Worm (Caenorhabditis elegans) whole organism, L4 larva: ENCODE measurements around the gene T20G5.8.

Experiments
- D1046.2 ChIP-seq: fragments of 200-800 bp; sonication (Bioruptor generic); IDR thresholded peaks from 2 replicates; pipeline ENCODE4 v1.3.6; 2022; ENCODE audit warnings: missing genetic modification characterization, missing compliant biosample characterization
- F10B5.3 ChIP-seq: sonication (generic microtip); optimal IDR thresholded peaks from 2 replicates; lab custom pipeline; 2016; ENCODE audit warnings: mild to moderate bottlenecking, missing genetic modification characterization, missing compliant biosample characterization
- F26F4.8 ChIP-seq: fragments of 200-800 bp; sonication (Bioruptor generic); conservative IDR thresholded peaks from 2 replicates; pipeline ENCODE4 v1.3.6; 2022; ENCODE audit warnings: missing genetic modification characterization, missing compliant biosample characterization
- F37D6.2 ChIP-seq: sonication (generic microtip); optimal IDR thresholded peaks from 2 replicates; lab custom pipeline; 2016; ENCODE audit warnings: mild to moderate bottlenecking, missing genetic modification characterization, missing compliant biosample characterization
- R02D3.7 ChIP-seq: fragments of 150-350 bp; sonication (generic microtip); optimal IDR thresholded peaks from 3 replicates; lab custom pipeline; 2014; ENCODE audit warnings: missing biosample characterization, missing genetic modification characterization
- Y105C5A.15 ChIP-seq: fragments of 200-800 bp; sonication (Bioruptor generic); IDR thresholded peaks from 2 replicates; pipeline ENCODE4 v1.3.6; 2022; ENCODE audit warnings: missing genetic modification characterization, missing compliant biosample characterization
- Y48G9A.11 ChIP-seq: fragments of 200-800 bp; sonication (Bioruptor generic); IDR thresholded peaks from 2 replicates; pipeline ENCODE4 v1.3.6; 2022; ENCODE audit warnings: missing genetic modification reagents, missing genetic modification characterization, missing compliant biosample characterization
- Y75B8A.6 ChIP-seq: fragments of 200-800 bp; sonication (Bioruptor generic); IDR thresholded peaks from 2 replicates; pipeline ENCODE4 v1.3.6; 2022; ENCODE audit warnings: missing genetic modification reagents, missing genetic modification characterization, missing compliant biosample characterization
- ZK546.5 ChIP-seq, 2 experiments: sonication (generic microtip); optimal IDR thresholded peaks; 2 replicates each; lab custom pipeline; 2017; ENCODE audit warnings: missing biosample characterization in 2 of 2, missing genetic modification characterization in 2 of 2
- aly-2 ChIP-seq: sonication (generic microtip); optimal IDR thresholded peaks from 2 replicates; lab custom pipeline; 2018; ENCODE audit warnings: missing biosample characterization, missing genetic modification characterization
- ceh-28 ChIP-seq: fragments of 150-350 bp; optimal IDR thresholded peaks from 2 replicates; lab custom pipeline; 2014; ENCODE audit warnings: missing biosample characterization, missing genetic modification reagents, missing genetic modification characterization
- ceh-62 ChIP-seq: sonication (generic microtip); optimal IDR thresholded peaks from 2 replicates; lab custom pipeline; 2017; ENCODE audit warnings: missing biosample characterization, missing genetic modification characterization
- ceh-82 ChIP-seq: sonication (generic microtip); optimal IDR thresholded peaks from 2 replicates; lab custom pipeline; 2017; ENCODE audit warnings: missing biosample characterization, missing genetic modification characterization
- ces-1 ChIP-seq: fragments of 150-350 bp; sonication (generic microtip); optimal IDR thresholded peaks from 4 replicates; lab custom pipeline; 2014; ENCODE audit warnings: missing biosample characterization, missing genetic modification reagents, missing genetic modification characterization
- cey-2 ChIP-seq: sonication (generic microtip); optimal IDR thresholded peaks from 3 replicates; lab custom pipeline; 2017; ENCODE audit warnings: missing genetic modification characterization, mild to moderate bottlenecking, missing compliant biosample characterization, antibody characterized with exemption, borderline replicate concordance; ENCODE audit not compliant: insufficient read depth
- ctbp-1 ChIP-seq: fragments of 200-800 bp; sonication (Bioruptor generic); IDR thresholded peaks from 2 replicates; pipeline ENCODE4 v1.3.6; 2022; ENCODE audit warnings: missing genetic modification reagents, missing genetic modification characterization, missing compliant biosample characterization
- daf-19 ChIP-seq: fragments of 200-800 bp; sonication (Bioruptor generic); conservative IDR thresholded peaks from 2 replicates; pipeline ENCODE4 v1.3.6; 2022; ENCODE audit warnings: missing genetic modification characterization, missing compliant biosample characterization
- dmd-8 ChIP-seq: fragments of 200-800 bp; sonication (Bioruptor generic); IDR thresholded peaks from 2 replicates; pipeline ENCODE4 v1.3.6; 2022; ENCODE audit warnings: missing genetic modification characterization, missing compliant biosample characterization
- dpl-1 ChIP-seq: fragments of 150-350 bp; optimal IDR thresholded peaks from 2 replicates; lab custom pipeline; 2014; ENCODE audit warnings: missing biosample characterization, missing genetic modification reagents, missing genetic modification characterization
- dve-1 ChIP-seq: sonication (generic microtip); optimal IDR thresholded peaks from 2 replicates; lab custom pipeline; 2017; ENCODE audit warnings: antibody characterized with exemption, mild to moderate bottlenecking, missing genetic modification characterization, missing compliant biosample characterization; ENCODE audit not compliant: insufficient read depth
- egl-27 ChIP-seq: sonication (generic microtip); optimal IDR thresholded peaks from 3 replicates; lab custom pipeline; 2017; ENCODE audit warnings: missing biosample characterization, missing genetic modification reagents, missing genetic modification characterization
- egl-43 ChIP-seq: fragments of 200-800 bp; sonication (Bioruptor generic); IDR thresholded peaks from 2 replicates; pipeline ENCODE4 v1.3.6; 2022; ENCODE audit warnings: missing genetic modification reagents, missing genetic modification characterization, missing compliant biosample characterization
- hif-1 ChIP-seq, 2 experiments: sonication (generic microtip); optimal IDR thresholded peaks; 2 replicates each; lab custom pipeline; 2016 to 2017; ENCODE audit warnings: missing compliant biosample characterization in 2 of 2, missing genetic modification characterization in 2 of 2, missing genetic modification reagents in 2 of 2, missing genotype in 2 of 2, mild to moderate bottlenecking in 1 of 2
- hlh-30 ChIP-seq: sonication (generic microtip); optimal IDR thresholded peaks from 2 replicates; lab custom pipeline; 2017; ENCODE audit warnings: antibody characterized with exemption, mild to moderate bottlenecking, missing genetic modification characterization, missing compliant biosample characterization; ENCODE audit not compliant: insufficient read depth
- jun-1 ChIP-seq: fragments of 150-350 bp; optimal IDR thresholded peaks from 2 replicates; lab custom pipeline; 2014; ENCODE audit warnings: missing biosample characterization, missing genetic modification reagents, missing genetic modification characterization
- lim-7 ChIP-seq: fragments of 200-800 bp; sonication (Bioruptor generic); IDR thresholded peaks from 2 replicates; pipeline ENCODE4 v1.3.6; 2022; ENCODE audit warnings: missing genetic modification characterization, missing compliant biosample characterization
- lin-15B ChIP-seq: fragments of 150-350 bp; sonication (generic microtip); optimal IDR thresholded peaks from 3 replicates; lab custom pipeline; 2014; ENCODE audit warnings: missing biosample characterization, missing genetic modification characterization
- lir-3 ChIP-seq: sonication (generic microtip); optimal IDR thresholded peaks from 2 replicates; lab custom pipeline; 2016; ENCODE audit warnings: mild to moderate bottlenecking, missing genetic modification characterization, missing compliant biosample characterization
- lsy-2 ChIP-seq, 2 experiments: fragments of 150-350 bp in 1 of 2; sonication (generic microtip) in 1 of 2; optimal IDR thresholded peaks; 2 replicates each; lab custom pipeline; 2014 to 2017; ENCODE audit warnings: missing biosample characterization in 2 of 2, missing genetic modification characterization in 2 of 2
- madf-9 ChIP-seq: fragments of 200-800 bp; sonication (Bioruptor generic); conservative IDR thresholded peaks from 2 replicates; pipeline ENCODE4 v1.3.6; 2022; ENCODE audit warnings: missing genetic modification reagents, missing genetic modification characterization, missing compliant biosample characterization
- mdl-1 ChIP-seq, 2 experiments: fragments of 150-350 bp in 1 of 2; sonication (generic microtip) in 1 of 2; optimal IDR thresholded peaks; 2 replicates each; lab custom pipeline; 2014 to 2017; ENCODE audit warnings: missing biosample characterization in 2 of 2, missing genetic modification characterization in 2 of 2
- mes-2 ChIP-seq: sonication (generic microtip); optimal IDR thresholded peaks from 2 replicates; lab custom pipeline; 2016; ENCODE audit warnings: missing genotype, mild to moderate bottlenecking, missing genetic modification characterization, missing compliant biosample characterization; ENCODE audit not compliant: poor library complexity, severe bottlenecking
- nhr-11 ChIP-seq: fragments of 150-350 bp; optimal IDR thresholded peaks from 2 replicates; lab custom pipeline; 2014; ENCODE audit warnings: missing biosample characterization, missing genetic modification characterization
- nhr-25 ChIP-seq: sonication (generic microtip); optimal IDR thresholded peaks from 2 replicates; lab custom pipeline; 2017; ENCODE audit warnings: missing genetic modification characterization, mild to moderate bottlenecking, missing compliant biosample characterization, antibody characterized with exemption, moderate library complexity, borderline replicate concordance; ENCODE audit not compliant: insufficient read depth
- nhr-28 ChIP-seq: fragments of 150-350 bp; optimal IDR thresholded peaks from 2 replicates; lab custom pipeline; 2014; ENCODE audit warnings: missing biosample characterization, missing genetic modification characterization
- nhr-42 ChIP-seq: fragments of 200-800 bp; sonication (Bioruptor generic); IDR thresholded peaks from 2 replicates; pipeline ENCODE4 v1.3.6; 2022; ENCODE audit warnings: missing genetic modification characterization, missing compliant biosample characterization
- nhr-77 ChIP-seq: fragments of 150-350 bp; optimal IDR thresholded peaks from 2 replicates; lab custom pipeline; 2014; ENCODE audit warnings: missing biosample characterization, missing genetic modification characterization
- pha-4 ChIP-seq, 2 experiments: fragments of 150-350 bp in 1 of 2; fragments of 200-800 bp in 1 of 2; sonication (Bioruptor generic) in 1 of 2; IDR thresholded peaks in 1 of 2; optimal IDR thresholded peaks in 1 of 2; 2 replicates each; pipeline versions ENCODE4 v1.3.6 to Lab custom; 2014 to 2022; ENCODE audit warnings: missing genetic modification characterization in 2 of 2, missing genetic modification reagents in 2 of 2, missing biosample characterization in 1 of 2, missing compliant biosample characterization in 1 of 2
- php-3 ChIP-seq: fragments of 200-800 bp; sonication (Bioruptor generic); IDR thresholded peaks from 2 replicates; pipeline ENCODE4 v1.3.6; 2022; ENCODE audit warnings: missing genetic modification reagents, missing genetic modification characterization, missing compliant biosample characterization
- rbr-2 ChIP-seq: sonication (generic microtip); optimal IDR thresholded peaks from 2 replicates; lab custom pipeline; 2016; ENCODE audit warnings: missing genotype, missing genetic modification characterization, missing compliant biosample characterization
- skn-1 ChIP-seq: fragments of 150-350 bp; optimal IDR thresholded peaks from 2 replicates; lab custom pipeline; 2014; ENCODE audit warnings: missing biosample characterization, missing genetic modification characterization
- snpc-1.2 ChIP-seq: fragments of 200-800 bp; sonication (Bioruptor generic); IDR thresholded peaks from 2 replicates; pipeline ENCODE4 v1.3.6; 2022; ENCODE audit warnings: missing genetic modification reagents, missing genetic modification characterization, missing compliant biosample characterization
- spr-1 ChIP-seq: sonication (generic microtip); optimal IDR thresholded peaks from 2 replicates; lab custom pipeline; 2016; ENCODE audit warnings: mild to moderate bottlenecking, missing genetic modification characterization, missing compliant biosample characterization
- spr-3 ChIP-seq: fragments of 200-800 bp; sonication (Bioruptor generic); optimal IDR thresholded peaks from 2 replicates; lab custom pipeline; 2018; ENCODE audit warnings: mild to moderate bottlenecking, missing genetic modification characterization, missing compliant biosample characterization
- tag-97 ChIP-seq: fragments of 200-800 bp; sonication (Bioruptor generic); IDR thresholded peaks from 2 replicates; pipeline ENCODE4 v1.3.6; 2022; ENCODE audit warnings: missing genetic modification characterization, missing compliant biosample characterization
- unc-62 ChIP-seq, 3 experiments: fragments of 150-350 bp in 1 of 3; sonication (generic microtip); optimal IDR thresholded peaks in 2 of 3; peaks in 1 of 3; 1 replicate in 1 of 3; 2 replicates in 2 of 3; lab custom pipeline; 2014 to 2017; ENCODE audit warnings: missing biosample characterization in 3 of 3, missing genetic modification characterization in 3 of 3, missing genetic modification reagents in 3 of 3, missing genotype in 1 of 3
- vab-7 ChIP-seq: fragments of 200-800 bp; sonication (Bioruptor generic); IDR thresholded peaks from 2 replicates; pipeline ENCODE4 v1.3.6; 2022; ENCODE audit warnings: missing genetic modification reagents, missing genetic modification characterization, missing compliant biosample characterization
- zfp-2 ChIP-seq: sonication (generic microtip); optimal IDR thresholded peaks from 2 replicates; lab custom pipeline; 2016; ENCODE audit warnings: mild to moderate bottlenecking, missing genetic modification characterization, missing compliant biosample characterization
- zfp-3 ChIP-seq: fragments of 200-800 bp; sonication (Bioruptor generic); conservative IDR thresholded peaks from 2 replicates; pipeline ENCODE4 v1.3.6; 2022; ENCODE audit warnings: missing genetic modification reagents, missing genetic modification characterization, missing compliant biosample characterization
- zip-11 ChIP-seq: fragments of 200-800 bp; sonication (Bioruptor generic); IDR thresholded peaks from 2 replicates; pipeline ENCODE4 v1.3.6; 2022; ENCODE audit warnings: missing genetic modification characterization, missing compliant biosample characterization

T20G5.8 gene

ce11 chrIII:10153003-10153402 is 46.1 kb upstream of the T20G5.8 start (continued):
- TF ChIP-seq dve-1 (tag; lab: Kevin White, UChicago): no peak
- TF ChIP-seq lir-3 (tag; lab: Kevin White, UChicago): no peak
- TF ChIP-seq ceh-28 (tag; lab: Kevin White, UChicago): no peak
- no peak for TF ChIP-seq zip-11 (GFP tag; lab: Robert Waterston, UW)
- peak; percentile 74 for TF ChIP-seq ctbp-1 (GFP tag; lab: Robert Waterston, UW)
- no peak for TF ChIP-seq zfp-2 (tag; lab: Kevin White, UChicago)
- TF ChIP-seq F10B5.3 (tag; lab: Kevin White, UChicago): no peak
- no peak for TF ChIP-seq egl-27 (tag; lab: Kevin White, UChicago)
- TF ChIP-seq nhr-11: no peak
- no peak for TF ChIP-seq aly-2
- TF ChIP-seq lsy-2 (tag; optimal IDR thresholded peaks at IDR 0.05; lab: Kevin White, UChicago): peak; percentile 24 to 73
- 0 out of 2 replicates have a peak, but pooled peaks have one; percentile 26 for TF ChIP-seq pha-4 (GFP tag; IDR thresholded peaks at IDR 0.05; lab: Robert Waterston, UW)
- no peak for TF ChIP-seq pha-4 (tag; optimal IDR thresholded peaks at IDR 0.05; lab: Kevin White, UChicago)
- no peak for TF ChIP-seq spr-3
- TF ChIP-seq ZK546.5 (tag; optimal IDR thresholded peaks at IDR 0.05; lab: Kevin White, UChicago): no peak
- no peak for TF ChIP-seq Y48G9A.11
- no peak for TF ChIP-seq hif-1 (tag; optimal IDR thresholded peaks at IDR 0.05; lab: Kevin White, UChicago)
- no peak for TF ChIP-seq nhr-25 (tag; lab: Kevin White, UChicago)
- TF ChIP-seq egl-43: no peak
- TF ChIP-seq lin-15B (tag; lab: Kevin White, UChicago): no peak
- peak in 1 of 2 experiments; percentile 46 for TF ChIP-seq mdl-1 (tag; optimal IDR thresholded peaks at IDR 0.05; lab: Kevin White, UChicago)
- TF ChIP-seq ceh-62 (tag; lab: Kevin White, UChicago): no peak
- TF ChIP-seq nhr-42 (GFP tag; lab: Robert Waterston, UW): no peak
- no peak for TF ChIP-seq madf-9
- no peak for TF ChIP-seq dpl-1 (GFP tag; lab: Kevin White, UChicago)
- TF ChIP-seq skn-1 (tag; lab: Kevin White, UChicago): no peak
- peak in 1 of 2 experiments; percentile 96 for TF ChIP-seq unc-62 (GFP tag; optimal IDR thresholded peaks at IDR 0.05 in 1 of 2; lab: Kevin White, UChicago)
- no peak for TF ChIP-seq unc-62 (tag; optimal IDR thresholded peaks at IDR 0.05; lab: Kevin White, UChicago)
- no peak for TF ChIP-seq Y75B8A.6 (GFP tag; lab: Robert Waterston, UW)
- no peak for TF ChIP-seq ceh-82
- no peak for TF ChIP-seq Y105C5A.15 (GFP tag; lab: Robert Waterston, UW)
- TF ChIP-seq vab-7 (GFP tag; lab: Robert Waterston, UW): no peak
- TF ChIP-seq daf-19 (GFP tag; lab: Robert Waterston, UW): no peak
- peak; percentile 24 for TF ChIP-seq ces-1
- peak; percentile 64 for TF ChIP-seq rbr-2 (tag; lab: Kevin White, UChicago)
- TF ChIP-seq lim-7: no peak
- TF ChIP-seq F37D6.2 (tag; lab: Kevin White, UChicago): peak; percentile 22
- TF ChIP-seq nhr-28 (tag; lab: Kevin White, UChicago): no peak
- TF ChIP-seq php-3 (GFP tag; lab: Robert Waterston, UW): no peak
- no peak for TF ChIP-seq zfp-3
- no peak for TF ChIP-seq snpc-1.2 (GFP tag; lab: Robert Waterston, UW)
- TF ChIP-seq dmd-8 (GFP tag; lab: Robert Waterston, UW): no peak
- no peak for TF ChIP-seq F26F4.8 (GFP tag; lab: Robert Waterston, UW)
- no peak for TF ChIP-seq spr-1
- TF ChIP-seq D1046.2 (GFP tag; lab: Robert Waterston, UW): no peak
- no peak for TF ChIP-seq tag-97 (GFP tag; lab: Robert Waterston, UW)
- TF ChIP-seq jun-1 (tag; lab: Kevin White, UChicago): no peak
- no peak for TF ChIP-seq R02D3.7 (tag; lab: Kevin White, UChicago)
- no peak for TF ChIP-seq mes-2 (tag; lab: Kevin White, UChicago)
- peak; percentile 83 for TF ChIP-seq hlh-30 (tag; lab: Kevin White, UChicago)
- TF ChIP-seq nhr-77: no peak
- TF ChIP-seq cey-2 (tag; lab: Kevin White, UChicago): no peak
